Worm (Caenorhabditis elegans): Measurements from ENCODE around the gene zip-3.

zip-3 gene

ce11 chrII:13979833-13980513 lies 22.7 kb upstream of the zip-3 start, which contains the start of gene sre-48:
TSS of gene sre-48 (minus strand) at chrII:13979883.
- no peak for TF ChIP-seq bed-3 (GFP tag; optimal IDR thresholded peaks at IDR 0.05)
- no peak for TF ChIP-seq drap-1 (GFP tag; optimal IDR thresholded peaks at IDR 0.05)
- TF ChIP-seq sem-2 (GFP tag; optimal IDR thresholded peaks at IDR 0.05) = no peak

- TF ChIP-seq unc-62 (GFP tag; optimal IDR thresholded peaks at IDR 0.05) = no peak
These were observed 20.4 kb upstream of the zip-3 start for ce11 chrII:13977701-13978100.

ce11 chrII:13976161-13976560 lies 18.9 kb upstream of the zip-3 start, which contains the start of gene Y39G8B.2:
TSS of gene Y39G8B.2 (minus strand) at chrII:13976221.
- TF ChIP-seq M03D4.4 (tag; optimal IDR thresholded peaks at IDR 0.05) (peak; percentile 34), nhr-237 (tag; optimal IDR thresholded peaks at IDR 0.05) (peak; percentile 79), pha-4 (tag; optimal IDR thresholded peaks at IDR 0.05) (peak; percentile 90), nhr-76 (tag; optimal IDR thresholded peaks at IDR 0.05) (no peak), nhr-28 (tag; optimal IDR thresholded peaks at IDR 0.05) (no peak), blmp-1 (tag; optimal IDR thresholded peaks at IDR 0.05) (no peak), sptf-1 (tag; optimal IDR thresholded peaks at IDR 0.05) (peak; percentile 82), unc-39 (tag; optimal IDR thresholded peaks at IDR 0.05) (no peak), ceh-83 (GFP tag; optimal IDR thresholded peaks at IDR 0.05) (peak; percentile 52), unc-62 (GFP tag; optimal IDR thresholded peaks at IDR 0.05) (peak; percentile 13), unc-120 (tag; optimal IDR thresholded peaks at IDR 0.05; ENCODE audit: poor library complexity, severe bottlenecking) (peak; percentile 96), zip-8 (tag; optimal IDR thresholded peaks at IDR 0.05) (no peak), elt-1 (tag; optimal IDR thresholded peaks at IDR 0.05; ENCODE audit: borderline replicate concordance, insufficient read depth) (no peak), lsy-2 (tag; optimal IDR thresholded peaks at IDR 0.05) (peak; percentile 86), mab-5 (tag; optimal IDR thresholded peaks at IDR 0.05) (no peak), drap-1 (GFP tag; optimal IDR thresholded peaks at IDR 0.05) (peak; percentile 66), lin-13 (tag; optimal IDR thresholded peaks at IDR 0.05) (peak; percentile 91), hlh-1 (tag; optimal IDR thresholded peaks at IDR 0.05) (peak; percentile 47), sem-2 (GFP tag; optimal IDR thresholded peaks at IDR 0.05) (no peak), nhr-12 (tag; optimal IDR thresholded peaks at IDR 0.05) (no peak), ces-1 (GFP tag; optimal IDR thresholded peaks at IDR 0.05) (peak; percentile 55), mls-2 (tag; optimal IDR thresholded peaks at IDR 0.05) (peak; percentile 70), nhr-2 (tag; optimal IDR thresholded peaks at IDR 0.05) (no peak), cnd-1 (tag; optimal IDR thresholded peaks at IDR 0.05) (peak; percentile 78), mep-1 (tag; optimal IDR thresholded peaks at IDR 0.05) (peak; percentile 82), lin-32 (GFP tag; optimal IDR thresholded peaks at IDR 0.05) (no peak), flh-1 (GFP tag; optimal IDR thresholded peaks at IDR 0.05) (no peak), elt-3 (tag; optimal IDR thresholded peaks at IDR 0.05) (no peak), bed-3 (GFP tag; optimal IDR thresholded peaks at IDR 0.05) (no peak), snpc-4 (tag; optimal IDR thresholded peaks at IDR 0.05) (no peak), ham-2 (GFP tag; optimal IDR thresholded peaks at IDR 0.05) (peak; percentile 67), ceh-39 (tag; optimal IDR thresholded peaks at IDR 0.05) (peak; percentile 66), ceh-43 (GFP tag; optimal IDR thresholded peaks at IDR 0.05) (peak; percentile 38), ztf-11 (tag; optimal IDR thresholded peaks at IDR 0.05) (peak; percentile 41), tbx-8 (GFP tag; optimal IDR thresholded peaks at IDR 0.05) (peak; percentile 30)

- TF ChIP-seq ztf-11 (tag; optimal IDR thresholded peaks at IDR 0.05) = no peak
- TF ChIP-seq pha-4 (tag; optimal IDR thresholded peaks at IDR 0.05) = no peak
- TF ChIP-seq drap-1 (GFP tag; optimal IDR thresholded peaks at IDR 0.05) = no peak
- TF ChIP-seq nhr-237 (tag; optimal IDR thresholded peaks at IDR 0.05) = no peak
- no peak for TF ChIP-seq M03D4.4 (tag; optimal IDR thresholded peaks at IDR 0.05)
- TF ChIP-seq lin-13 (tag; optimal IDR thresholded peaks at IDR 0.05) = no peak
- TF ChIP-seq ceh-43 (GFP tag; optimal IDR thresholded peaks at IDR 0.05) = no peak
- TF ChIP-seq mep-1 (tag; optimal IDR thresholded peaks at IDR 0.05) = no peak
These were observed 16.9 kb upstream of the zip-3 start for ce11 chrII:13974136-13974535.
